Worm (Caenorhabditis elegans) whole organism, L2 larva: ENCODE data around the gene clec-213.

Experiments used
- C34F6.9 ChIP-seq: fragments of 150-350 bp; optimal IDR thresholded peaks from 2 replicates; lab custom pipeline; 2014; ENCODE audit warnings: missing biosample characterization, missing genetic modification characterization
- F13H6.1 ChIP-seq: sonication (generic microtip); optimal IDR thresholded peaks from 2 replicates; lab custom pipeline; 2016; ENCODE audit warnings: missing genetic modification characterization, missing compliant biosample characterization
- Y55F3AM.14 ChIP-seq: fragments of 200-800 bp; sonication (Bioruptor generic); optimal IDR thresholded peaks from 2 replicates; lab custom pipeline; 2018; ENCODE audit warnings: mild to moderate bottlenecking, missing genetic modification characterization, missing compliant biosample characterization
- alr-1 ChIP-seq: fragments of 150-350 bp; optimal IDR thresholded peaks from 2 replicates; lab custom pipeline; 2014; ENCODE audit warnings: missing biosample characterization, missing genetic modification characterization
- aly-2 ChIP-seq: fragments of 150-350 bp; optimal IDR thresholded peaks from 2 replicates; lab custom pipeline; 2014; ENCODE audit warnings: missing biosample characterization, missing genetic modification characterization
- ama-1 ChIP-seq: fragments of 150-350 bp; optimal IDR thresholded peaks from 2 replicates; lab custom pipeline; 2018; ENCODE audit warnings: inconsistent platforms
- blmp-1 ChIP-seq: sonication (generic microtip); optimal IDR thresholded peaks from 2 replicates; lab custom pipeline; 2017; ENCODE audit warnings: missing genetic modification characterization, mild to moderate bottlenecking, missing compliant biosample characterization, antibody characterized with exemption, moderate library complexity; ENCODE audit not compliant: insufficient read depth
- ceh-82 ChIP-seq: fragments of 150-350 bp; optimal IDR thresholded peaks from 2 replicates; lab custom pipeline; 2014; ENCODE audit warnings: missing biosample characterization, missing genetic modification characterization
- crh-2 ChIP-seq: sonication (generic microtip); optimal IDR thresholded peaks from 2 replicates; lab custom pipeline; 2017; ENCODE audit warnings: missing biosample characterization, missing genetic modification characterization
- dmd-4 ChIP-seq: sonication (generic microtip); optimal IDR thresholded peaks from 2 replicates; lab custom pipeline; 2017; ENCODE audit warnings: missing biosample characterization, missing genetic modification characterization
- egl-27 ChIP-seq: sonication (generic microtip); optimal IDR thresholded peaks from 3 replicates; lab custom pipeline; 2017; ENCODE audit warnings: missing biosample characterization, missing genetic modification reagents, missing genetic modification characterization
- elt-1 ChIP-seq: fragments of 150-350 bp; optimal IDR thresholded peaks from 2 replicates; lab custom pipeline; 2014; ENCODE audit warnings: missing biosample characterization, missing genetic modification characterization
- elt-3 ChIP-seq: sonication (generic microtip); optimal IDR thresholded peaks from 2 replicates; lab custom pipeline; 2017; ENCODE audit warnings: missing biosample characterization, missing genetic modification characterization
- fos-1 ChIP-seq: fragments of 150-350 bp; optimal IDR thresholded peaks from 2 replicates; lab custom pipeline; 2014; ENCODE audit warnings: missing biosample characterization, missing genetic modification characterization
- lin-11 ChIP-seq: fragments of 150-350 bp; sonication (generic microtip); optimal IDR thresholded peaks from 2 replicates; lab custom pipeline; 2014; ENCODE audit warnings: missing biosample characterization, missing genetic modification characterization, inconsistent platforms, mixed read lengths
- lin-13 ChIP-seq: fragments of 150-350 bp; optimal IDR thresholded peaks from 2 replicates; lab custom pipeline; 2014; ENCODE audit warnings: missing biosample characterization, missing genetic modification reagents, missing genetic modification characterization
- lin-39 ChIP-seq: fragments of 150-350 bp; optimal IDR thresholded peaks from 2 replicates; lab custom pipeline; 2014; ENCODE audit warnings: missing biosample characterization, missing genetic modification reagents, missing genetic modification characterization
- lsy-2 ChIP-seq, 2 experiments: fragments of 150-350 bp in 1 of 2; sonication (generic microtip) in 1 of 2; optimal IDR thresholded peaks; 2 replicates each; lab custom pipeline; 2014 to 2017; ENCODE audit warnings: missing biosample characterization in 2 of 2, missing genetic modification characterization in 2 of 2
- mab-5 ChIP-seq: fragments of 150-350 bp; optimal IDR thresholded peaks from 2 replicates; lab custom pipeline; 2014; ENCODE audit warnings: missing biosample characterization, missing genetic modification characterization
- mbf-1 ChIP-seq: sonication (generic microtip); optimal IDR thresholded peaks from 2 replicates; lab custom pipeline; 2017; ENCODE audit warnings: missing biosample characterization, missing genetic modification characterization
- mdl-1 ChIP-seq, 2 experiments: fragments of 150-350 bp in 1 of 2; sonication (generic microtip) in 1 of 2; optimal IDR thresholded peaks; 2 replicates each; lab custom pipeline; 2017; ENCODE audit warnings: missing biosample characterization in 2 of 2, missing genetic modification characterization in 2 of 2
- nhr-10 ChIP-seq: sonication (generic microtip); optimal IDR thresholded peaks from 2 replicates; lab custom pipeline; 2017; ENCODE audit warnings: missing biosample characterization, missing genetic modification characterization
- nhr-12 ChIP-seq: fragments of 150-350 bp; optimal IDR thresholded peaks from 2 replicates; lab custom pipeline; 2014; ENCODE audit warnings: missing biosample characterization, missing genetic modification characterization
- nhr-129 ChIP-seq: fragments of 150-350 bp; optimal IDR thresholded peaks from 2 replicates; lab custom pipeline; 2014; ENCODE audit warnings: missing biosample characterization, missing genetic modification characterization
- nhr-21 ChIP-seq: fragments of 150-350 bp; optimal IDR thresholded peaks from 2 replicates; lab custom pipeline; 2014; ENCODE audit warnings: missing biosample characterization, missing genetic modification characterization
- nhr-237 ChIP-seq: fragments of 150-350 bp; optimal IDR thresholded peaks from 2 replicates; lab custom pipeline; 2014; ENCODE audit warnings: missing biosample characterization, missing genetic modification characterization
- nhr-25 ChIP-seq: fragments of 150-350 bp; sonication (generic microtip); optimal IDR thresholded peaks from 3 replicates; lab custom pipeline; 2014; ENCODE audit warnings: missing biosample characterization, missing genetic modification characterization
- nhr-6 ChIP-seq: fragments of 150-350 bp; optimal IDR thresholded peaks from 2 replicates; lab custom pipeline; 2014; ENCODE audit warnings: missing biosample characterization, missing genetic modification characterization
- nhr-77 ChIP-seq: fragments of 150-350 bp; optimal IDR thresholded peaks from 2 replicates; lab custom pipeline; 2014; ENCODE audit warnings: missing biosample characterization, missing genetic modification characterization
- peb-1 ChIP-seq: fragments of 150-350 bp; optimal IDR thresholded peaks from 2 replicates; lab custom pipeline; 2014; ENCODE audit warnings: missing biosample characterization, missing genetic modification characterization
- sem-4 ChIP-seq: fragments of 150-350 bp; optimal IDR thresholded peaks from 2 replicates; lab custom pipeline; 2014; ENCODE audit warnings: missing biosample characterization, missing genetic modification reagents, missing genetic modification characterization
- sma-9 ChIP-seq, 2 experiments: fragments of 150-350 bp in 1 of 2; sonication (generic microtip) in 1 of 2; optimal IDR thresholded peaks; 2 replicates each; lab custom pipeline; 2014 to 2016; ENCODE audit warnings: missing genetic modification characterization in 2 of 2, mild to moderate bottlenecking in 1 of 2, missing biosample characterization in 1 of 2, missing compliant biosample characterization in 1 of 2, missing genetic modification reagents in 1 of 2, moderate library complexity in 1 of 2
- snpc-4 ChIP-seq: fragments of 150-350 bp; optimal IDR thresholded peaks from 2 replicates; lab custom pipeline; 2014; ENCODE audit warnings: missing biosample characterization, missing genetic modification characterization
- unc-39 ChIP-seq: fragments of 150-350 bp; optimal IDR thresholded peaks from 2 replicates; lab custom pipeline; 2014; ENCODE audit warnings: missing biosample characterization, missing genetic modification characterization
- unc-55 ChIP-seq: fragments of 150-350 bp; sonication (generic microtip); optimal IDR thresholded peaks from 3 replicates; lab custom pipeline; 2014; ENCODE audit warnings: missing biosample characterization, missing genetic modification reagents, missing genetic modification characterization
- unc-62 ChIP-seq: fragments of 150-350 bp; optimal IDR thresholded peaks from 2 replicates; lab custom pipeline; 2014; ENCODE audit warnings: missing biosample characterization, missing genetic modification reagents, missing genetic modification characterization
- ztf-1 ChIP-seq: fragments of 200-800 bp; sonication (Bioruptor generic); conservative IDR thresholded peaks from 2 replicates; pipeline ENCODE4 v1.3.6; 2022; ENCODE audit warnings: missing genetic modification characterization, missing compliant biosample characterization
- ztf-11 ChIP-seq: sonication (generic microtip); optimal IDR thresholded peaks from 2 replicates; lab custom pipeline; 2017; ENCODE audit warnings: missing biosample characterization, missing genetic modification characterization
- ztf-4 ChIP-seq: fragments of 150-350 bp; optimal IDR thresholded peaks from 2 replicates; lab custom pipeline; 2014; ENCODE audit warnings: missing biosample characterization, missing genetic modification characterization

clec-213 gene

ce11 chrV:7604858-7605257 is at the start of gene clec-213:
TSS of gene clec-213 (plus strand) at chrV:7605158.
- TF ChIP-seq nhr-77 (tag; lab: Kevin White, UChicago): no peak
- TF ChIP-seq alr-1 (tag; lab: Kevin White, UChicago): no peak
- no peak for TF ChIP-seq C34F6.9 (tag; lab: Kevin White, UChicago)
- TF ChIP-seq egl-27 (tag; lab: Kevin White, UChicago): no peak
- no peak for TF ChIP-seq mab-5
- TF ChIP-seq nhr-21 (tag; lab: Kevin White, UChicago): no peak
- no peak for TF ChIP-seq unc-62
- no peak for TF ChIP-seq crh-2 (tag; lab: Kevin White, UChicago)
- TF ChIP-seq fos-1 (tag; lab: Kevin White, UChicago): no peak
- TF ChIP-seq ztf-11: no peak
- no peak for TF ChIP-seq ceh-82
- TF ChIP-seq lin-39 (tag; lab: Kevin White, UChicago): no peak
- no peak for TF ChIP-seq sma-9 (GFP tag; optimal IDR thresholded peaks at IDR 0.05; lab: Kevin White, UChicago)
- TF ChIP-seq sma-9 (tag; optimal IDR thresholded peaks at IDR 0.05; lab: Kevin White, UChicago): no peak
- TF ChIP-seq elt-3 (tag; lab: Kevin White, UChicago): no peak
- TF ChIP-seq ama-1 (lab: Kevin White, UChicago): no peak
- TF ChIP-seq snpc-4: no peak
- no peak for TF ChIP-seq nhr-12 (tag; lab: Kevin White, UChicago)
- TF ChIP-seq nhr-25 (tag; lab: Kevin White, UChicago): no peak
- no peak for TF ChIP-seq lin-13 (GFP tag; lab: Kevin White, UChicago)

ce11 chrV:7555875-7556274 is 49.1 kb upstream of the clec-213 start:
- no peak for TF ChIP-seq dmd-4
- no peak for TF ChIP-seq unc-55 (GFP tag; lab: Kevin White, UChicago)
- no peak for TF ChIP-seq mbf-1
- TF ChIP-seq Y55F3AM.14 (GFP tag; lab: Kevin White, UChicago): no peak
- no peak for TF ChIP-seq blmp-1 (tag; lab: Kevin White, UChicago)
- TF ChIP-seq elt-3 (tag; lab: Kevin White, UChicago): no peak
- TF ChIP-seq lin-39 (tag; lab: Kevin White, UChicago): no peak
- TF ChIP-seq ceh-82: no peak
- TF ChIP-seq sma-9 (GFP tag; optimal IDR thresholded peaks at IDR 0.05; lab: Kevin White, UChicago): no peak
- no peak for TF ChIP-seq sma-9 (tag; optimal IDR thresholded peaks at IDR 0.05; lab: Kevin White, UChicago)
- TF ChIP-seq alr-1 (tag; lab: Kevin White, UChicago): no peak
- no peak for TF ChIP-seq lin-11 (tag; lab: Kevin White, UChicago)
- TF ChIP-seq mdl-1 (tag; optimal IDR thresholded peaks at IDR 0.05; lab: Kevin White, UChicago): no peak
- TF ChIP-seq snpc-4: no peak
- no peak for TF ChIP-seq ama-1 (lab: Kevin White, UChicago)

- TF ChIP-seq lin-11 (tag; lab: Kevin White, UChicago): no peak
- TF ChIP-seq nhr-77 (tag; lab: Kevin White, UChicago): no peak
- TF ChIP-seq sem-4 (tag; lab: Kevin White, UChicago): no peak
- TF ChIP-seq sma-9 (GFP tag; optimal IDR thresholded peaks at IDR 0.05; lab: Kevin White, UChicago): no peak
- TF ChIP-seq sma-9 (tag; optimal IDR thresholded peaks at IDR 0.05; lab: Kevin White, UChicago): no peak
- TF ChIP-seq peb-1: no peak
- no peak for TF ChIP-seq ama-1 (lab: Kevin White, UChicago)
- TF ChIP-seq ceh-82: no peak
- TF ChIP-seq ztf-4: no peak
- no peak for TF ChIP-seq F13H6.1 (tag; lab: Kevin White, UChicago)
- no peak for TF ChIP-seq nhr-237
- TF ChIP-seq mbf-1: no peak
- TF ChIP-seq mdl-1 (tag; optimal IDR thresholded peaks at IDR 0.05; lab: Kevin White, UChicago): no peak
- TF ChIP-seq aly-2 (tag; lab: Kevin White, UChicago): no peak
- no peak for TF ChIP-seq unc-39
- no peak for TF ChIP-seq nhr-6 (tag; lab: Kevin White, UChicago)
- TF ChIP-seq nhr-129 (tag; lab: Kevin White, UChicago): no peak
- no peak for TF ChIP-seq lsy-2 (tag; optimal IDR thresholded peaks at IDR 0.05; lab: Kevin White, UChicago)
- no peak for TF ChIP-seq dmd-4
- TF ChIP-seq ztf-1 (GFP tag; lab: Robert Waterston, UW): no peak
- no peak for TF ChIP-seq unc-62
Measured at ce11 chrV:7558693-7559092, 46.3 kb upstream of the clec-213 start, which contains the start of gene ets-7. TSS of gene ets-7 (minus strand) at chrV:7558793.

- TF ChIP-seq lin-13 (GFP tag; lab: Kevin White, UChicago) (no peak), elt-1 (tag; lab: Kevin White, UChicago) (no peak), nhr-237 (no peak), crh-2 (tag; lab: Kevin White, UChicago) (no peak), nhr-25 (tag; lab: Kevin White, UChicago) (no peak), lsy-2 (tag; optimal IDR thresholded peaks at IDR 0.05; lab: Kevin White, UChicago) (no peak), ztf-4 (no peak), F13H6.1 (tag; lab: Kevin White, UChicago) (no peak), nhr-10 (tag; lab: Kevin White, UChicago) (no peak), unc-55 (GFP tag; lab: Kevin White, UChicago) (no peak), nhr-6 (tag; lab: Kevin White, UChicago) (no peak), egl-27 (tag; lab: Kevin White, UChicago) (no peak), ztf-1 (GFP tag; lab: Robert Waterston, UW) (no peak), Y55F3AM.14 (GFP tag; lab: Kevin White, UChicago) (no peak), mab-5 (no peak), dmd-4 (no peak), lin-11 (tag; lab: Kevin White, UChicago) (no peak), fos-1 (tag; lab: Kevin White, UChicago) (no peak), C34F6.9 (tag; lab: Kevin White, UChicago) (no peak), unc-39 (no peak)
Measured at ce11 chrV:7562947-7563346, 42.0 kb upstream of the clec-213 start, which contains the start of gene F19F10.1. TSS of gene F19F10.1 (plus strand) at chrV:7563247.
